Worm (Caenorhabditis elegans) whole organism, early embryonic: ENCODE measurements around the gene bath-42.

Source experiments
- F13C5.2 ChIP-seq: sonication (generic microtip); optimal IDR thresholded peaks from 2 replicates; lab custom pipeline; 2017; ENCODE audit warnings: mild to moderate bottlenecking, missing genetic modification characterization, inconsistent platforms, missing compliant biosample characterization
- pes-1 ChIP-seq: fragments of 200-800 bp; sonication (Bioruptor generic); IDR thresholded peaks from 2 replicates; pipeline ENCODE4 v1.3.6; 2022; ENCODE audit warnings: missing genetic modification reagents, missing genetic modification characterization, missing compliant biosample characterization
- tbx-11 ChIP-seq: fragments of 200-800 bp; sonication (Bioruptor generic); IDR thresholded peaks from 2 replicates; pipeline ENCODE4 v1.3.6; 2022; ENCODE audit warnings: missing genetic modification characterization, missing compliant biosample characterization

ce11 chrIII:8148751-8149150 is 14.4 kb downstream of the bath-42 start, which contains the start of gene D2007.2:
- no peak for TF ChIP-seq tbx-11 (GFP tag; lab: Robert Waterston, UW)
- no peak for TF ChIP-seq F13C5.2 (tag; lab: Kevin White, UChicago)
- TF ChIP-seq pes-1 (GFP tag; lab: Robert Waterston, UW): no peak
